Worm (Caenorhabditis elegans) whole organism, early embryonic: ENCODE measurements around the gene ace-1.

ENCODE experiments used
- B0310.2 ChIP-seq: sonication (generic microtip); optimal IDR thresholded peaks from 2 replicates; lab custom pipeline; 2016; ENCODE audit warnings: mild to moderate bottlenecking, missing genetic modification characterization, missing compliant biosample characterization
- F13C5.2 ChIP-seq: sonication (generic microtip); optimal IDR thresholded peaks from 2 replicates; lab custom pipeline; 2017; ENCODE audit warnings: mild to moderate bottlenecking, missing genetic modification characterization, inconsistent platforms, missing compliant biosample characterization
- aly-1 ChIP-seq: sonication (generic microtip); optimal IDR thresholded peaks from 2 replicates; lab custom pipeline; 2016; ENCODE audit warnings: missing genetic modification characterization, missing compliant biosample characterization
- ama-1 ChIP-seq: fragments of 150-350 bp; optimal IDR thresholded peaks from 2 replicates; lab custom pipeline; 2014
- ceh-13 ChIP-seq: fragments of 200-800 bp; sonication (Bioruptor generic); optimal IDR thresholded peaks from 2 replicates; lab custom pipeline; 2018; ENCODE audit warnings: mild to moderate bottlenecking, missing genetic modification characterization, missing compliant biosample characterization
- ceh-36 ChIP-seq: sonication (generic microtip); optimal IDR thresholded peaks from 2 replicates; lab custom pipeline; 2016; ENCODE audit warnings: missing genetic modification characterization, inconsistent platforms, missing compliant biosample characterization
- ets-7 ChIP-seq: sonication (generic microtip); optimal IDR thresholded peaks from 2 replicates; lab custom pipeline; 2016; ENCODE audit warnings: missing genotype, missing genetic modification characterization, missing compliant biosample characterization
- flt-1 ChIP-seq: fragments of 200-800 bp; sonication (Bioruptor generic); IDR thresholded peaks from 2 replicates; pipeline ENCODE4 v1.3.6; 2022; ENCODE audit warnings: missing genetic modification characterization, missing compliant biosample characterization
- hmbx-1 ChIP-seq: sonication (generic microtip); optimal IDR thresholded peaks from 2 replicates; lab custom pipeline; 2016; ENCODE audit warnings: mild to moderate bottlenecking, missing genetic modification characterization, missing compliant biosample characterization
- hmg-4 ChIP-seq: fragments of 200-800 bp; sonication (Bioruptor generic); optimal IDR thresholded peaks from 2 replicates; lab custom pipeline; 2018; ENCODE audit warnings: mild to moderate bottlenecking, missing genetic modification characterization, missing compliant biosample characterization
- hnd-1 ChIP-seq: sonication (generic microtip); optimal IDR thresholded peaks from 2 replicates; lab custom pipeline; 2016; ENCODE audit warnings: missing genetic modification characterization, missing compliant biosample characterization
- pes-1 ChIP-seq: fragments of 200-800 bp; sonication (Bioruptor generic); IDR thresholded peaks from 2 replicates; pipeline ENCODE4 v1.3.6; 2022; ENCODE audit warnings: missing genetic modification reagents, missing genetic modification characterization, missing compliant biosample characterization
- scrt-1 ChIP-seq: fragments of 200-800 bp; sonication (Bioruptor generic); IDR thresholded peaks from 2 replicates; pipeline ENCODE4 v1.3.6; 2022; ENCODE audit warnings: missing genetic modification characterization, missing compliant biosample characterization
- sea-1 ChIP-seq: fragments of 200-800 bp; sonication (Bioruptor generic); conservative IDR thresholded peaks from 2 replicates; pipeline ENCODE4 v1.3.6; 2022; ENCODE audit warnings: missing genetic modification characterization, missing compliant biosample characterization
- tbx-11 ChIP-seq: fragments of 200-800 bp; sonication (Bioruptor generic); IDR thresholded peaks from 2 replicates; pipeline ENCODE4 v1.3.6; 2022; ENCODE audit warnings: missing genetic modification characterization, missing compliant biosample characterization
- tbx-37 ChIP-seq: fragments of 200-800 bp; sonication (Bioruptor generic); conservative IDR thresholded peaks from 2 replicates; pipeline ENCODE4 v1.3.6; 2022; ENCODE audit warnings: missing genetic modification reagents, missing genetic modification characterization, missing compliant biosample characterization
- tra-4 ChIP-seq: sonication (generic microtip); optimal IDR thresholded peaks from 2 replicates; lab custom pipeline; 2017; ENCODE audit warnings: missing genetic modification characterization, missing compliant biosample characterization

ace-1 gene

ce11 chrX:16400897-16401296, 33.8 kb downstream of the ace-1 start:
- TF ChIP-seq pes-1 (GFP tag; lab: Robert Waterston, UW) = no peak
- no peak for TF ChIP-seq tbx-37 (GFP tag; lab: Robert Waterston, UW)
- no peak for TF ChIP-seq sea-1 (GFP tag; lab: Robert Waterston, UW)
- no peak for TF ChIP-seq hmbx-1 (tag; lab: Kevin White, UChicago)
- TF ChIP-seq flt-1 = no peak
- TF ChIP-seq ets-7 (tag; lab: Kevin White, UChicago) = no peak
- no peak for TF ChIP-seq tbx-11 (GFP tag; lab: Robert Waterston, UW)
- TF ChIP-seq tra-4 (tag; lab: Kevin White, UChicago) = no peak
- TF ChIP-seq ama-1 (lab: Kevin White, UChicago) = no peak
- no peak for TF ChIP-seq ceh-13 (GFP tag; lab: Kevin White, UChicago)
- no peak for TF ChIP-seq B0310.2
- no peak for TF ChIP-seq hmg-4 (GFP tag; lab: Kevin White, UChicago)

- TF ChIP-seq tbx-37 (GFP tag; lab: Robert Waterston, UW) = no peak
- TF ChIP-seq hmbx-1 (tag; lab: Kevin White, UChicago) = no peak
- no peak for TF ChIP-seq ceh-13 (GFP tag; lab: Kevin White, UChicago)
- no peak for TF ChIP-seq hmg-4 (GFP tag; lab: Kevin White, UChicago)
- TF ChIP-seq aly-1 = no peak
- no peak for TF ChIP-seq F13C5.2 (tag; lab: Kevin White, UChicago)
- TF ChIP-seq tra-4 (tag; lab: Kevin White, UChicago) = no peak
- TF ChIP-seq ceh-36 (tag; lab: Kevin White, UChicago) = no peak
- no peak for TF ChIP-seq B0310.2
- TF ChIP-seq tbx-11 (GFP tag; lab: Robert Waterston, UW) = no peak
- TF ChIP-seq ama-1 (lab: Kevin White, UChicago) = no peak
Observed at ce11 chrX:16402303-16402702, 35.2 kb downstream of the ace-1 start.

ce11 chrX:16402787-16403186, 35.7 kb downstream of the ace-1 start:
- TF ChIP-seq F13C5.2 (tag; lab: Kevin White, UChicago) (no peak), pes-1 (GFP tag; lab: Robert Waterston, UW) (no peak)

ce11 chrX:16403424-16403823, 36.3 kb downstream of the ace-1 start:
- TF ChIP-seq hmbx-1 (tag; lab: Kevin White, UChicago) = no peak
- no peak for TF ChIP-seq ceh-13 (GFP tag; lab: Kevin White, UChicago)
- TF ChIP-seq pes-1 (GFP tag; lab: Robert Waterston, UW) = no peak
- TF ChIP-seq ets-7 (tag; lab: Kevin White, UChicago) = no peak
- no peak for TF ChIP-seq F13C5.2 (tag; lab: Kevin White, UChicago)
- TF ChIP-seq tbx-11 (GFP tag; lab: Robert Waterston, UW) = no peak
- TF ChIP-seq ama-1 (lab: Kevin White, UChicago) = no peak
- TF ChIP-seq ceh-36 (tag; lab: Kevin White, UChicago) = no peak
- no peak for TF ChIP-seq B0310.2
- TF ChIP-seq aly-1 = no peak
- no peak for TF ChIP-seq scrt-1 (GFP tag; lab: Robert Waterston, UW)
- TF ChIP-seq tbx-37 (GFP tag; lab: Robert Waterston, UW) = no peak
- no peak for TF ChIP-seq hnd-1 (tag; lab: Kevin White, UChicago)
- TF ChIP-seq flt-1 = no peak
- TF ChIP-seq tra-4 (tag; lab: Kevin White, UChicago) = no peak

ce11 chrX:16404815-16405214, 37.7 kb downstream of the ace-1 start:
- TF ChIP-seq aly-1 (no peak), ceh-36 (tag; lab: Kevin White, UChicago) (no peak), tbx-37 (GFP tag; lab: Robert Waterston, UW) (no peak), ceh-13 (GFP tag; lab: Kevin White, UChicago) (no peak), hmbx-1 (tag; lab: Kevin White, UChicago) (no peak), flt-1 (no peak), F13C5.2 (tag; lab: Kevin White, UChicago) (no peak), tbx-11 (GFP tag; lab: Robert Waterston, UW) (no peak), hnd-1 (tag; lab: Kevin White, UChicago) (no peak), ets-7 (tag; lab: Kevin White, UChicago) (no peak), scrt-1 (GFP tag; lab: Robert Waterston, UW) (no peak), tra-4 (tag; lab: Kevin White, UChicago) (no peak), hmg-4 (GFP tag; lab: Kevin White, UChicago) (no peak), ama-1 (lab: Kevin White, UChicago) (no peak)

- TF ChIP-seq hnd-1 (tag; lab: Kevin White, UChicago) (no peak), aly-1 (no peak), hmg-4 (GFP tag; lab: Kevin White, UChicago) (no peak)
Observed at ce11 chrX:16406632-16407031, 39.5 kb downstream of the ace-1 start.

ce11 chrX:16409220-16409619, 42.1 kb downstream of the ace-1 start:
- TF ChIP-seq aly-1 (no peak), ceh-36 (tag; lab: Kevin White, UChicago) (no peak), ceh-13 (GFP tag; lab: Kevin White, UChicago) (no peak), scrt-1 (GFP tag; lab: Robert Waterston, UW) (no peak), tra-4 (tag; lab: Kevin White, UChicago) (no peak), F13C5.2 (tag; lab: Kevin White, UChicago) (no peak)

ce11 chrX:16411985-16412384, 44.9 kb downstream of the ace-1 start:
- no peak for TF ChIP-seq F13C5.2 (tag; lab: Kevin White, UChicago)
- no peak for TF ChIP-seq aly-1
- TF ChIP-seq pes-1 (GFP tag; lab: Robert Waterston, UW) = no peak
